Worm (Caenorhabditis elegans) whole organism, L4 larva: ENCODE measurements around the gene ugt-4.
A peak's percentile ranks its signal among the peaks of the same experiment; 100 is the strongest.

Experiments used
- F10B5.3 ChIP-seq: sonication (generic microtip); optimal IDR thresholded peaks from 2 replicates; lab custom pipeline; 2016; ENCODE audit warnings: mild to moderate bottlenecking, missing genetic modification characterization, missing compliant biosample characterization
- F26F4.8 ChIP-seq: fragments of 200-800 bp; sonication (Bioruptor generic); conservative IDR thresholded peaks from 2 replicates; pipeline ENCODE4 v1.3.6; 2022; ENCODE audit warnings: missing genetic modification characterization, missing compliant biosample characterization
- F44E2.7 ChIP-seq: fragments of 200-800 bp; sonication (Bioruptor generic); IDR thresholded peaks from 2 replicates; pipeline ENCODE4 v2.1.2; 2022; ENCODE audit warnings: missing genetic modification characterization, missing compliant biosample characterization
- T26A8.4 ChIP-seq: fragments of 200-800 bp; sonication (Bioruptor generic); IDR thresholded peaks from 2 replicates; pipeline ENCODE4 v1.3.6; 2022; ENCODE audit warnings: missing genetic modification characterization, missing compliant biosample characterization
- Y105C5A.15 ChIP-seq: fragments of 200-800 bp; sonication (Bioruptor generic); IDR thresholded peaks from 2 replicates; pipeline ENCODE4 v1.3.6; 2022; ENCODE audit warnings: missing genetic modification characterization, missing compliant biosample characterization
- Y75B8A.6 ChIP-seq: fragments of 200-800 bp; sonication (Bioruptor generic); IDR thresholded peaks from 2 replicates; pipeline ENCODE4 v1.3.6; 2022; ENCODE audit warnings: missing genetic modification reagents, missing genetic modification characterization, missing compliant biosample characterization
- ZK546.5 ChIP-seq, 2 experiments: sonication (generic microtip); optimal IDR thresholded peaks; 2 replicates each; lab custom pipeline; 2017; ENCODE audit warnings: missing biosample characterization in 2 of 2, missing genetic modification characterization in 2 of 2
- aha-1 ChIP-seq: fragments of 150-350 bp; peaks from one replicate; lab custom pipeline; 2014; ENCODE audit warnings: missing biosample characterization, missing genetic modification characterization
- aly-2 ChIP-seq: sonication (generic microtip); optimal IDR thresholded peaks from 2 replicates; lab custom pipeline; 2018; ENCODE audit warnings: missing biosample characterization, missing genetic modification characterization
- ceh-62 ChIP-seq: sonication (generic microtip); optimal IDR thresholded peaks from 2 replicates; lab custom pipeline; 2017; ENCODE audit warnings: missing biosample characterization, missing genetic modification characterization
- daf-12 ChIP-seq: fragments of 150-350 bp; optimal IDR thresholded peaks from 2 replicates; lab custom pipeline; 2014; ENCODE audit warnings: missing biosample characterization, missing genetic modification reagents, missing genetic modification characterization
- daf-16 ChIP-seq, 3 experiments: sonication (generic microtip); optimal IDR thresholded peaks; 2 replicates each; lab custom pipeline; 2016 to 2017; ENCODE audit warnings: missing genetic modification characterization in 3 of 3, missing genetic modification reagents in 3 of 3, mild to moderate bottlenecking in 2 of 3, missing compliant biosample characterization in 2 of 3, missing biosample characterization in 1 of 3, moderate library complexity in 1 of 3
- daf-19 ChIP-seq: fragments of 200-800 bp; sonication (Bioruptor generic); conservative IDR thresholded peaks from 2 replicates; pipeline ENCODE4 v1.3.6; 2022; ENCODE audit warnings: missing genetic modification characterization, missing compliant biosample characterization
- dmd-6 ChIP-seq: fragments of 200-800 bp; sonication (Bioruptor generic); IDR thresholded peaks from 2 replicates; pipeline ENCODE4 v1.3.6; 2022; ENCODE audit warnings: missing genetic modification reagents, missing genetic modification characterization, missing compliant biosample characterization
- dmd-8 ChIP-seq: fragments of 200-800 bp; sonication (Bioruptor generic); IDR thresholded peaks from 2 replicates; pipeline ENCODE4 v1.3.6; 2022; ENCODE audit warnings: missing genetic modification characterization, missing compliant biosample characterization
- dpl-1 ChIP-seq: fragments of 150-350 bp; optimal IDR thresholded peaks from 2 replicates; lab custom pipeline; 2014; ENCODE audit warnings: missing biosample characterization, missing genetic modification reagents, missing genetic modification characterization
- dve-1 ChIP-seq: sonication (generic microtip); optimal IDR thresholded peaks from 2 replicates; lab custom pipeline; 2017; ENCODE audit warnings: antibody characterized with exemption, mild to moderate bottlenecking, missing genetic modification characterization, missing compliant biosample characterization; ENCODE audit not compliant: insufficient read depth
- fkh-10 ChIP-seq: fragments of 150-350 bp; optimal IDR thresholded peaks from 2 replicates; lab custom pipeline; 2014; ENCODE audit warnings: missing biosample characterization, missing genetic modification reagents, missing genetic modification characterization
- hlh-30 ChIP-seq: sonication (generic microtip); optimal IDR thresholded peaks from 2 replicates; lab custom pipeline; 2017; ENCODE audit warnings: antibody characterized with exemption, mild to moderate bottlenecking, missing genetic modification characterization, missing compliant biosample characterization; ENCODE audit not compliant: insufficient read depth
- hmg-1.1 ChIP-seq: fragments of 200-800 bp; sonication (Bioruptor generic); IDR thresholded peaks from 2 replicates; pipeline ENCODE4 v1.3.6; 2022; ENCODE audit warnings: missing genetic modification reagents, missing genetic modification characterization, missing compliant biosample characterization
- lim-7 ChIP-seq: fragments of 200-800 bp; sonication (Bioruptor generic); IDR thresholded peaks from 2 replicates; pipeline ENCODE4 v1.3.6; 2022; ENCODE audit warnings: missing genetic modification characterization, missing compliant biosample characterization
- lin-1 ChIP-seq: fragments of 200-800 bp; sonication (Bioruptor generic); IDR thresholded peaks from 2 replicates; pipeline ENCODE4 v1.3.6; 2022; ENCODE audit warnings: missing genetic modification reagents, missing genetic modification characterization, missing compliant biosample characterization
- lin-15B ChIP-seq: fragments of 150-350 bp; sonication (generic microtip); optimal IDR thresholded peaks from 3 replicates; lab custom pipeline; 2014; ENCODE audit warnings: missing biosample characterization, missing genetic modification characterization
- lin-39 ChIP-seq: fragments of 150-350 bp; optimal IDR thresholded peaks from 2 replicates; lab custom pipeline; 2014; ENCODE audit warnings: missing biosample characterization, missing genetic modification reagents, missing genetic modification characterization
- lsy-2 ChIP-seq, 2 experiments: fragments of 150-350 bp in 1 of 2; sonication (generic microtip) in 1 of 2; optimal IDR thresholded peaks; 2 replicates each; lab custom pipeline; 2014 to 2017; ENCODE audit warnings: missing biosample characterization in 2 of 2, missing genetic modification characterization in 2 of 2
- madf-5 ChIP-seq, 2 experiments: fragments of 200-800 bp; sonication (Bioruptor generic); IDR thresholded peaks; 2 replicates each; pipeline ENCODE4 v1.3.6; 2022; ENCODE audit warnings: missing compliant biosample characterization in 2 of 2, missing genetic modification characterization in 2 of 2
- mdt-29 ChIP-seq: fragments of 200-800 bp; sonication (Bioruptor generic); IDR thresholded peaks from 2 replicates; pipeline ENCODE4 v1.3.6; 2022; ENCODE audit warnings: missing genetic modification reagents, missing genetic modification characterization, missing compliant biosample characterization
- nhr-237 ChIP-seq: sonication (generic microtip); optimal IDR thresholded peaks from 2 replicates; lab custom pipeline; 2017; ENCODE audit warnings: missing biosample characterization, missing genetic modification characterization
- nhr-28 ChIP-seq: fragments of 150-350 bp; optimal IDR thresholded peaks from 2 replicates; lab custom pipeline; 2014; ENCODE audit warnings: missing biosample characterization, missing genetic modification characterization
- nhr-42 ChIP-seq: fragments of 200-800 bp; sonication (Bioruptor generic); IDR thresholded peaks from 2 replicates; pipeline ENCODE4 v1.3.6; 2022; ENCODE audit warnings: missing genetic modification characterization, missing compliant biosample characterization
- nhr-48 ChIP-seq: sonication (generic microtip); optimal IDR thresholded peaks from 2 replicates; lab custom pipeline; 2016; ENCODE audit warnings: mild to moderate bottlenecking, missing genetic modification characterization, missing compliant biosample characterization
- nhr-76 ChIP-seq: fragments of 150-350 bp; optimal IDR thresholded peaks from 2 replicates; lab custom pipeline; 2014; ENCODE audit warnings: missing biosample characterization, missing genetic modification characterization
- pha-4 ChIP-seq, 2 experiments: fragments of 150-350 bp in 1 of 2; fragments of 200-800 bp in 1 of 2; sonication (Bioruptor generic) in 1 of 2; IDR thresholded peaks in 1 of 2; optimal IDR thresholded peaks in 1 of 2; 2 replicates each; pipeline versions ENCODE4 v1.3.6 to Lab custom; 2014 to 2022; ENCODE audit warnings: missing genetic modification characterization in 2 of 2, missing genetic modification reagents in 2 of 2, missing biosample characterization in 1 of 2, missing compliant biosample characterization in 1 of 2
- php-3 ChIP-seq: fragments of 200-800 bp; sonication (Bioruptor generic); IDR thresholded peaks from 2 replicates; pipeline ENCODE4 v1.3.6; 2022; ENCODE audit warnings: missing genetic modification reagents, missing genetic modification characterization, missing compliant biosample characterization
- pqm-1 ChIP-seq: sonication (generic microtip); optimal IDR thresholded peaks from 2 replicates; lab custom pipeline; 2017; ENCODE audit warnings: missing biosample characterization, missing genetic modification characterization
- saeg-2 ChIP-seq: fragments of 200-800 bp; sonication (Bioruptor generic); IDR thresholded peaks from 2 replicates; pipeline ENCODE4 v1.3.6; 2022; ENCODE audit warnings: missing genetic modification reagents, missing genetic modification characterization, missing compliant biosample characterization
- snpc-1.2 ChIP-seq: fragments of 200-800 bp; sonication (Bioruptor generic); IDR thresholded peaks from 2 replicates; pipeline ENCODE4 v1.3.6; 2022; ENCODE audit warnings: missing genetic modification reagents, missing genetic modification characterization, missing compliant biosample characterization
- spr-3 ChIP-seq: fragments of 200-800 bp; sonication (Bioruptor generic); optimal IDR thresholded peaks from 2 replicates; lab custom pipeline; 2018; ENCODE audit warnings: mild to moderate bottlenecking, missing genetic modification characterization, missing compliant biosample characterization
- tra-1 ChIP-seq: fragments of 200-800 bp; sonication (Bioruptor generic); IDR thresholded peaks from 2 replicates; pipeline ENCODE4 v1.3.6; 2022; ENCODE audit warnings: missing genetic modification reagents, missing genetic modification characterization, missing compliant biosample characterization
- unc-130 ChIP-seq: sonication (generic microtip); optimal IDR thresholded peaks from 2 replicates; lab custom pipeline; 2016; ENCODE audit warnings: missing genetic modification reagents, missing genetic modification characterization, missing compliant biosample characterization
- unc-62 ChIP-seq, 3 experiments: fragments of 150-350 bp in 1 of 3; sonication (generic microtip); optimal IDR thresholded peaks in 2 of 3; peaks in 1 of 3; 1 replicate in 1 of 3; 2 replicates in 2 of 3; lab custom pipeline; 2014 to 2017; ENCODE audit warnings: missing biosample characterization in 3 of 3, missing genetic modification characterization in 3 of 3, missing genetic modification reagents in 3 of 3, missing genotype in 1 of 3
- zag-1 ChIP-seq: fragments of 150-350 bp; optimal IDR thresholded peaks from 2 replicates; lab custom pipeline; 2014; ENCODE audit warnings: missing biosample characterization, missing genetic modification characterization
- zip-2 ChIP-seq: fragments of 150-350 bp; optimal IDR thresholded peaks from 2 replicates; lab custom pipeline; 2014; ENCODE audit warnings: missing biosample characterization, missing genetic modification characterization
- ztf-7 ChIP-seq: fragments of 150-350 bp; optimal IDR thresholded peaks from 2 replicates; lab custom pipeline; 2014; ENCODE audit warnings: missing biosample characterization, missing genetic modification characterization

Gene ugt-4

ce11 chrV:12803274-12803673 is 8.1 kb upstream of the ugt-4 start, which contains the start of gene srbc-45:
Gene srbc-45, plus strand, starts transcription at chrV:12803574.
- TF ChIP-seq F44E2.7 (no peak), lin-15B (tag; lab: Kevin White, UChicago) (no peak), lin-39 (no peak)

ce11 chrV:12800171-12800570 is 5.0 kb upstream of the ugt-4 start, which contains the start of gene ugt-3:
Gene ugt-3, minus strand, starts transcription at chrV:12800271.
- no peak for TF ChIP-seq unc-130 (GFP tag; lab: Kevin White, UChicago)
- no peak for TF ChIP-seq nhr-76 (tag; lab: Kevin White, UChicago)
- no peak for TF ChIP-seq zag-1 (tag; lab: Kevin White, UChicago)
- no peak for TF ChIP-seq pha-4 (GFP tag; IDR thresholded peaks at IDR 0.05; lab: Robert Waterston, UW)
- TF ChIP-seq pha-4 (tag; optimal IDR thresholded peaks at IDR 0.05; lab: Kevin White, UChicago) = no peak
- TF ChIP-seq spr-3 (GFP tag; lab: Kevin White, UChicago) = no peak
- no peak for TF ChIP-seq ceh-62 (tag; lab: Kevin White, UChicago)
- no peak for TF ChIP-seq pqm-1
- TF ChIP-seq dpl-1 = no peak
- no peak for TF ChIP-seq zip-2 (tag; lab: Kevin White, UChicago)
- TF ChIP-seq ZK546.5 (tag; optimal IDR thresholded peaks at IDR 0.05; lab: Kevin White, UChicago) = no peak
- no peak for TF ChIP-seq T26A8.4 (GFP tag; lab: Robert Waterston, UW)
- no peak for TF ChIP-seq daf-16 (GFP tag; optimal IDR thresholded peaks at IDR 0.05; lab: Kevin White, UChicago)
- no peak for TF ChIP-seq daf-16 (tag; optimal IDR thresholded peaks at IDR 0.05; lab: Kevin White, UChicago)
- TF ChIP-seq, all 104 proteins: peak for 0

ce11 chrV:12797992-12798391 is 2.9 kb upstream of the ugt-4 start, which contains the start of gene ugt-6:
Gene ugt-6, minus strand, starts transcription at chrV:12798224.
- TF ChIP-seq lsy-2 (tag; optimal IDR thresholded peaks at IDR 0.05; lab: Kevin White, UChicago) (no peak), dmd-8 (no peak), dmd-6 (GFP tag; lab: Robert Waterston, UW) (no peak), snpc-1.2 (GFP tag; lab: Robert Waterston, UW) (no peak), hmg-1.1 (no peak), zip-2 (tag; lab: Kevin White, UChicago) (no peak), Y75B8A.6 (GFP tag; lab: Robert Waterston, UW) (no peak), ztf-7 (tag; lab: Kevin White, UChicago) (no peak), daf-16 (GFP tag; optimal IDR thresholded peaks at IDR 0.05; lab: Kevin White, UChicago) (no peak), daf-16 (tag; optimal IDR thresholded peaks at IDR 0.05; lab: Kevin White, UChicago) (peak; percentile 82), nhr-76 (tag; lab: Kevin White, UChicago) (no peak), Y105C5A.15 (GFP tag; lab: Robert Waterston, UW) (no peak), nhr-28 (peak; percentile 75), madf-5 (GFP tag; IDR thresholded peaks at IDR 0.05; lab: Robert Waterston, UW) (no peak)

ce11 chrV:12796908-12797490 is 1.9 kb upstream of the ugt-4 start:
- TF ChIP-seq F26F4.8 (GFP tag; lab: Robert Waterston, UW) = no peak
- no peak for TF ChIP-seq lin-1
- TF ChIP-seq fkh-10 (GFP tag; lab: Kevin White, UChicago) = no peak
- peak; percentile 21 for TF ChIP-seq dve-1 (tag; lab: Kevin White, UChicago)
- TF ChIP-seq lin-39 = no peak
- 0 out of 2 replicates have a peak, but pooled peaks have one; percentile 36 for TF ChIP-seq tra-1
- TF ChIP-seq php-3 (GFP tag; lab: Robert Waterston, UW) = no peak
- TF ChIP-seq nhr-237 (tag; lab: Kevin White, UChicago) = no peak
- TF ChIP-seq nhr-28 = no peak
- no peak for TF ChIP-seq daf-19 (GFP tag; lab: Robert Waterston, UW)
- no peak for TF ChIP-seq hlh-30 (tag; lab: Kevin White, UChicago)
- TF ChIP-seq madf-5 (GFP tag; IDR thresholded peaks at IDR 0.05; lab: Robert Waterston, UW) = no peak
- TF ChIP-seq daf-12 = no peak
- no peak for TF ChIP-seq nhr-42
- TF ChIP-seq nhr-48 = peak; percentile 53
- TF ChIP-seq F10B5.3 (tag; lab: Kevin White, UChicago) = no peak
- no peak for TF ChIP-seq lim-7 (GFP tag; lab: Robert Waterston, UW)
- TF ChIP-seq dmd-6 (GFP tag; lab: Robert Waterston, UW) = peak; percentile 81
- no peak for TF ChIP-seq aly-2 (tag; lab: Kevin White, UChicago)
- TF ChIP-seq unc-62 (GFP tag; optimal IDR thresholded peaks at IDR 0.05 in 1 of 2; lab: Kevin White, UChicago) = peak in 1 of 2 experiments; percentile 83
- TF ChIP-seq unc-62 (tag; optimal IDR thresholded peaks at IDR 0.05; lab: Kevin White, UChicago) = no peak
- no peak for TF ChIP-seq saeg-2 (GFP tag; lab: Robert Waterston, UW)
- TF ChIP-seq Y75B8A.6 (GFP tag; lab: Robert Waterston, UW) = no peak
- no peak for TF ChIP-seq aha-1
- TF ChIP-seq mdt-29 (GFP tag; lab: Robert Waterston, UW) = no peak
